Fruit fly (Drosophila melanogaster) whole organism, adult: Measurements from ENCODE around the gene CG16904.
A peak's percentile ranks its signal among the peaks of the same experiment; 100 is the strongest.

Experiments
- CG11617 ChIP-seq: fragments of 200-800 bp; sonication (Bioruptor generic); optimal IDR thresholded peaks from 2 replicates; lab custom pipeline; 2017; ENCODE audit warnings: mild to moderate bottlenecking, missing biosample characterization, missing genetic modification reagents, missing genetic modification characterization
- CG12768 ChIP-seq: fragments of 200-800 bp; sonication (Bioruptor generic); optimal IDR thresholded peaks from 2 replicates; lab custom pipeline; 2017; ENCODE audit warnings: missing biosample characterization, missing genetic modification characterization, mild to moderate bottlenecking, moderate library complexity, missing genetic modification reagents
- CG14711 ChIP-seq: fragments of 200-800 bp; sonication (Bioruptor generic); optimal IDR thresholded peaks from 2 replicates; lab custom pipeline; 2018; ENCODE audit warnings: missing biosample characterization, mild to moderate bottlenecking, missing genetic modification characterization, moderate library complexity
- CG1620 ChIP-seq: fragments of 200-800 bp; sonication (Bioruptor generic); optimal IDR thresholded peaks from 2 replicates; lab custom pipeline; 2016; ENCODE audit warnings: missing biosample characterization, missing genetic modification characterization
- CG33017 ChIP-seq: fragments of 200-800 bp; sonication (Bioruptor generic); optimal IDR thresholded peaks from 2 replicates; lab custom pipeline; 2018; ENCODE audit warnings: missing biosample characterization, mild to moderate bottlenecking, missing genetic modification characterization, moderate library complexity
- CG5204 ChIP-seq: fragments of 200-800 bp; sonication (Bioruptor generic); optimal IDR thresholded peaks from 2 replicates; lab custom pipeline; 2016; ENCODE audit warnings: missing biosample characterization, missing genetic modification characterization
- CG7045 ChIP-seq: fragments of 200-800 bp; sonication (Bioruptor generic); optimal IDR thresholded peaks from 2 replicates; lab custom pipeline; 2017; ENCODE audit warnings: missing biosample characterization, mild to moderate bottlenecking, missing genetic modification characterization
- CG7101 ChIP-seq: fragments of 200-800 bp; sonication (Bioruptor generic); optimal IDR thresholded peaks from 2 replicates; lab custom pipeline; 2018; ENCODE audit warnings: missing biosample characterization, mild to moderate bottlenecking, missing genetic modification characterization, moderate library complexity
- Clk ChIP-seq: fragments of 200-800 bp; sonication (Bioruptor generic); optimal IDR thresholded peaks from 2 replicates; lab custom pipeline; 2017; ENCODE audit warnings: missing biosample characterization, missing genetic modification characterization
- Crg-1 ChIP-seq: fragments of 200-800 bp; sonication (Bioruptor generic); optimal IDR thresholded peaks from 2 replicates; lab custom pipeline; 2016; ENCODE audit warnings: missing biosample characterization, missing genetic modification characterization
- Hr96 ChIP-seq: fragments of 200-800 bp; sonication (Bioruptor generic); optimal IDR thresholded peaks from 2 replicates; lab custom pipeline; 2016; ENCODE audit warnings: missing biosample characterization, missing genetic modification characterization
- Mnt ChIP-seq: fragments of 200-800 bp; sonication (Bioruptor generic); optimal IDR thresholded peaks from 2 replicates; lab custom pipeline; 2016; ENCODE audit warnings: missing biosample characterization, mild to moderate bottlenecking, missing genetic modification characterization
- bab1 ChIP-seq: fragments of 200-800 bp; sonication (Bioruptor generic); optimal IDR thresholded peaks from 3 replicates; lab custom pipeline; 2019; ENCODE audit warnings: missing biosample characterization, mild to moderate bottlenecking, missing genetic modification characterization, moderate library complexity
- cic ChIP-seq: fragments of 200-800 bp; sonication (Bioruptor generic); optimal IDR thresholded peaks from 2 replicates; lab custom pipeline; 2017; ENCODE audit warnings: missing biosample characterization, mild to moderate bottlenecking, missing genetic modification characterization, moderate library complexity
- cnc ChIP-seq, 2 experiments: fragments of >200 bp; optimal IDR thresholded peaks; 2 replicates each; lab custom pipeline; 2017
- kay ChIP-seq: fragments of 200-800 bp; sonication (Bioruptor generic); peaks from one replicate; lab custom pipeline; 2016; ENCODE audit warnings: missing biosample characterization, missing genetic modification characterization, borderline replicate concordance
- ovo ChIP-seq: fragments of 200-800 bp; sonication (Bioruptor generic); optimal IDR thresholded peaks from 2 replicates; lab custom pipeline; 2016; ENCODE audit warnings: missing biosample characterization, missing genetic modification characterization
- pad ChIP-seq: fragments of 200-800 bp; sonication (Bioruptor generic); optimal IDR thresholded peaks from 3 replicates; lab custom pipeline; 2017; ENCODE audit warnings: missing biosample characterization, missing genetic modification characterization, mild to moderate bottlenecking, moderate library complexity, missing genetic modification reagents
- tj ChIP-seq: fragments of 200-800 bp; sonication (Bioruptor generic); optimal IDR thresholded peaks from 3 replicates; lab custom pipeline; 2017; ENCODE audit warnings: missing biosample characterization, mild to moderate bottlenecking, missing genetic modification characterization, moderate library complexity
- toe ChIP-seq: fragments of 200-800 bp; sonication (Bioruptor generic); optimal IDR thresholded peaks from 2 replicates; lab custom pipeline; 2016; ENCODE audit warnings: missing biosample characterization, missing genetic modification characterization

CG16904 gene

DNA sequence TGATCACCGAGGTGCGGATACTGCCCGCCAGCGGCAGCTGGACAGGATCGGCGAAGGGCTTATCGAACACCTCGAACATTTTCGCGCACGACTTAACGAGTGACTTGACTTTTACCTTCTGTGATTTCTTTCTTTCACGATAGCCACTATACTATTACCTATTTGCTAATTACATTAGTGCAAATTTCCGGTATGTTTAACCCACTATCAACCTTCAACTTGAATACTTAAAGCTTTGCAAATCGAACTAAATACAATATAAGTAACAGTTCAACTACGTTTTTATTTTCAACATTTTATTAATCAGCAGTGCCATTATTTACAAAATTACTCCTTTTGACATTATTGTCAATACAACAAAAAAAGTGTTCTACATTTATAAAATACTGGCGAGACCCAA, at the start of gene CG16904:
Gene CG16904 (minus strand): TSS at position 101 of the 400 bp plus-strand sequence.
- no peak for TF ChIP-seq toe (GFP tag; lab: Kevin White, UChicago)
- no peak for TF ChIP-seq bab1 (GFP tag; lab: Kevin White, UChicago)
- no peak for TF ChIP-seq CG7045 (GFP tag; lab: Kevin White, UChicago)
- no peak for TF ChIP-seq pad (GFP tag; lab: Kevin White, UChicago)
- no peak for TF ChIP-seq kay (GFP tag; lab: Kevin White, UChicago)
- no peak for TF ChIP-seq Crg-1 (GFP tag; lab: Kevin White, UChicago)
- no peak for TF ChIP-seq tj (GFP tag; lab: Kevin White, UChicago)
- TF ChIP-seq CG14711 (tag; lab: Kevin White, UChicago), result no peak
- no peak for TF ChIP-seq cic
- no peak for TF ChIP-seq Clk (GFP tag; lab: Kevin White, UChicago)
- TF ChIP-seq Mnt (GFP tag; lab: Kevin White, UChicago), result no peak
- no peak for TF ChIP-seq Hr96 (GFP tag; lab: Kevin White, UChicago)
- no peak for TF ChIP-seq CG33017 (tag; lab: Kevin White, UChicago)

DNA sequence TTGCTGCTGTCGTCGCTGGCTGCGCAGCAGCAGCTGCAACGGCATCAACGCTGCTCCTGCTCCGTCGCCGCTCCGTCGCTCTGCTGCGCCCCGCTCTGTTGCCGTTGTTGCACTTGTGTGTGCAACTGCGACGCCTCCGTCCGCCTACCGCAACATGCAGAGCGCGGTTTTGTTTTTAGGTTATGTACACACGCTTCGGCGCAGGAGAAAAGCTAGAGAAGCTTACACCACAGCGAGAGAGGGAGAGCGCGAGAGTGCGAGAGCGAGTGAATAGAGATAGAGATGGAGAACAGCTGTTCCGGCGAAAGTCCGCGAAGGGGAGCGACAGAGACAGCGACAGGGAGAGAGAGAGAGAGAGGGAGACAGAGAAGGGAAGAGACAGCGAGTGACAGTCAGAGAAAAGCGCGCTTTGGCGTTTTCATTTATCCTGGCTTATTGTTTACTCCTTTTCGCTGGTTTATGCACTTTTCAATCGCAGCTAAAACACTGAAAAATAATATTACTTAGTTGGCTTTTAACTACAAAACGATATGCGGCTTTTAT, 49.1 kb upstream of the CG16904 start:
- TF ChIP-seq CG33017 (tag; lab: Kevin White, UChicago) (no peak), tj (GFP tag; lab: Kevin White, UChicago) (no peak), Clk (GFP tag; lab: Kevin White, UChicago) (no peak), toe (GFP tag; lab: Kevin White, UChicago) (no peak), kay (GFP tag; lab: Kevin White, UChicago) (no peak), CG7045 (GFP tag; lab: Kevin White, UChicago) (no peak)

DNA sequence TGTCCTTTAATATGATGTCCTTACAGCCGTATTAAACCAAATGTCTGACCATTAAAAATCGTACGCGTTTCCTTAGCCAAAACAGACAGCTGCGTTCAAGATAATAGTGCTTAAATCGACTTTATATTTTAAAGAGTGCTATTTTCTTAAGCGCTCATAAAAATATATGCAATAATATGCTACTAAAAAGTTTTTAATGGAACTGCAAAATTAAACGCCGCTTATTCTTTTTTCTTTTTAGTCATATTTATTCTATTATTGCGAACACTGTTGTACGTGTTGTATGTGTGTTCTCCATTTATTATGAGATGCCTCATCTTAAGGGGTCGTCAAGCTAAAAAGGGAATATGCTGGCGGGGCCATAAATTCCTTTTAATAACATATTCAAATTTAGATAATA, 43.8 kb upstream of the CG16904 start:
- TF ChIP-seq CG12768, result no peak
- TF ChIP-seq Mnt (GFP tag; lab: Kevin White, UChicago), result no peak
- no peak for TF ChIP-seq Hr96 (GFP tag; lab: Kevin White, UChicago)

dm6 chr3R:9857785-9858184, 41.0 kb upstream of the CG16904 start:
- no peak for TF ChIP-seq ovo
- TF ChIP-seq cnc (optimal IDR thresholded peaks at IDR 0.05; lab: Kevin White, UChicago), result no peak
- TF ChIP-seq CG7045 (GFP tag; lab: Kevin White, UChicago), result peak; percentile 16
- no peak for TF ChIP-seq CG1620

- TF ChIP-seq pad (GFP tag; lab: Kevin White, UChicago) (no peak), CG33017 (tag; lab: Kevin White, UChicago) (no peak), CG7045 (GFP tag; lab: Kevin White, UChicago) (no peak), toe (GFP tag; lab: Kevin White, UChicago) (no peak), bab1 (GFP tag; lab: Kevin White, UChicago) (no peak), ovo (no peak), tj (GFP tag; lab: Kevin White, UChicago) (no peak), CG1620 (no peak)
Measured at dm6 chr3R:9851653-9852052, 34.9 kb upstream of the CG16904 start.

DNA sequence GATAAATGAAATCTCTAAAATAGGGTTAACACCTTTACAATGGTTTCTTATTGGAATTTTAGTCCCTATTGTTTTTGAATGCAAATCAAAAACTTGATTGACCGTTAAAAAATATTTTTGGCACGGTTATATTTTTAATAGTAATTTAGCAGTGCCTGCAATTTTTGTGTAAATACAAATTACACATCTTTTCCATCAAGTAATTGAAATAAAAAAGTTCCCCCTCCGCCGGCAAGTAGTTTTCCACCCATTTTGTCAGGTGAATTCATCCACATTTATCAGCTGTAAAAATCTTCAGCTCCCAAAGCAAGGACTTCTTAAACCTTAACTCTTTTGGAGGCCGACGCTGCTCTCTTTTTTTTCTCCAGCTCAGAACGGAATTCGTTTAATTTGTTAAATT, 6.9 kb upstream of the CG16904 start, which contains the start of gene CG34302:
Gene CG34302 (minus strand): TSS at position 101 of the 400 bp plus-strand sequence.
- TF ChIP-seq ovo, result no peak
- no peak for TF ChIP-seq CG1620
- no peak for TF ChIP-seq pad (GFP tag; lab: Kevin White, UChicago)
- no peak for TF ChIP-seq toe (GFP tag; lab: Kevin White, UChicago)
- no peak for TF ChIP-seq Clk (GFP tag; lab: Kevin White, UChicago)
- TF ChIP-seq kay (GFP tag; lab: Kevin White, UChicago), result no peak
- no peak for TF ChIP-seq Mnt (GFP tag; lab: Kevin White, UChicago)
- no peak for TF ChIP-seq CG33017 (tag; lab: Kevin White, UChicago)
- no peak for TF ChIP-seq Hr96 (GFP tag; lab: Kevin White, UChicago)
- TF ChIP-seq CG5204 (GFP tag; lab: Kevin White, UChicago), result no peak
- TF ChIP-seq cic, result no peak
- TF ChIP-seq bab1 (GFP tag; lab: Kevin White, UChicago), result no peak
- no peak for TF ChIP-seq CG11617
- no peak for TF ChIP-seq cnc (optimal IDR thresholded peaks at IDR 0.05; lab: Kevin White, UChicago)

DNA sequence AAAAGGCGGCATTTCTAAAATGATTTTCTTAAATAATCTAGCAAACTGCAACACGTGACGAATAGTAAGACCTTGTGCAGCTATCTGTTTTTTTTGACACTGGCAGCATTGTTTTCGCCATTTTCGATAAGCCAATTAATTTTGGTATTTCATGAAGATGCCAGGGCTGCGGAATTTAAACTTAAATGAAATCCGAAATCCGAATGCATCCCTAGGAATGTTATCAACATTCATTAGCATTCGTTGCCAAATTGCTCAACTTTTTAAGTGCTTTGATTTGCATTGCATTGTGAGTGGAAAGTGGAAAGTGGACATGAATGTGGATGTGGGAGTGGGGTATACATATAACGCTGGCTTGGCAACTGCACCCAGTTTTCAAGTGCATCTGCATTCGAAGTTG, 4.3 kb upstream of the CG16904 start, which contains the start of gene CG42857:
Gene CG42857 (minus strand): TSS at position 101 of the 400 bp plus-strand sequence.
- TF ChIP-seq Crg-1 (GFP tag; lab: Kevin White, UChicago), result no peak
- no peak for TF ChIP-seq CG7101
- TF ChIP-seq CG7045 (GFP tag; lab: Kevin White, UChicago), result no peak
- TF ChIP-seq toe (GFP tag; lab: Kevin White, UChicago), result no peak
- TF ChIP-seq kay (GFP tag; lab: Kevin White, UChicago), result no peak
- no peak for TF ChIP-seq CG12768
- no peak for TF ChIP-seq tj (GFP tag; lab: Kevin White, UChicago)
- TF ChIP-seq Hr96 (GFP tag; lab: Kevin White, UChicago), result no peak
- no peak for TF ChIP-seq CG14711 (tag; lab: Kevin White, UChicago)
- no peak for TF ChIP-seq bab1 (GFP tag; lab: Kevin White, UChicago)
